Worm (Caenorhabditis elegans): ENCODE data around the gene F09F7.6.

DNA sequence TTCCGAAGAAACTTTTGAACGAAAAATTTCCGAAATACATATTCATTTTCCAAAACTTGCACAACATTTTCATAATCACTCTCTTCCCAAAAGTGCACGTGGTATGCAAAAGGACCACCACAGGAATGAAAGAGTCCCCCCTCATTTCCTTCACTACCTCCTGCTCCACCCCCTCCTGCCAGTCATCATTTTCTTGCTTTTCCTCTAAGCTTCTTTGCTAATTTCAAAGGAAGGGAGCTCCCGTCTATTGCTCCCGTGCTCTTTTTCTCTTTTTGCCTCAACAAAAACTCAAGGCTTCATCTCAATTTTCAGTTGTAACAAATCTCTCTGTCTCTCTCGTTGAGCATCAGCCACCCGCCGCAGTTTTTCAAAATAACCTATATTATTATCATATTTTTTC, 20.9 kb upstream of the F09F7.6 start:
- no peak for TF ChIP-seq hlh-15 (tag; optimal IDR thresholded peaks at IDR 0.05)
- TF ChIP-seq ets-4 (tag; optimal IDR thresholded peaks at IDR 0.05) = no peak
- no peak for TF ChIP-seq nfya-1 (tag; optimal IDR thresholded peaks at IDR 0.05)
- TF ChIP-seq ahr-1 (tag; optimal IDR thresholded peaks at IDR 0.05) = no peak
- TF ChIP-seq tbx-2 (tag; optimal IDR thresholded peaks at IDR 0.05) = no peak
- TF ChIP-seq pqm-1 (tag; optimal IDR thresholded peaks at IDR 0.05) = no peak
- TF ChIP-seq nhr-11 (tag; optimal IDR thresholded peaks at IDR 0.05) = no peak
- TF ChIP-seq ttx-3 (tag; optimal IDR thresholded peaks at IDR 0.05) = no peak
- no peak for TF ChIP-seq ama-1 (optimal IDR thresholded peaks at IDR 0.05)
- TF ChIP-seq F13H6.1 (tag; optimal IDR thresholded peaks at IDR 0.05) = no peak
